Worm (Caenorhabditis elegans) whole organism, early embryonic: Measurements from ENCODE around the gene clec-118.

Experiments used
- F13C5.2 ChIP-seq: sonication (generic microtip); optimal IDR thresholded peaks from 2 replicates; lab custom pipeline; 2017; ENCODE audit warnings: mild to moderate bottlenecking, missing genetic modification characterization, inconsistent platforms, missing compliant biosample characterization
- ets-7 ChIP-seq: sonication (generic microtip); optimal IDR thresholded peaks from 2 replicates; lab custom pipeline; 2016; ENCODE audit warnings: missing genotype, missing genetic modification characterization, missing compliant biosample characterization
- hnd-1 ChIP-seq: sonication (generic microtip); optimal IDR thresholded peaks from 2 replicates; lab custom pipeline; 2016; ENCODE audit warnings: missing genetic modification characterization, missing compliant biosample characterization

ce11 chrII:627205-627604, 14.9 kb upstream of the clec-118 start, which contains the start of gene arrd-1:
- TF ChIP-seq hnd-1 (tag; lab: Kevin White, UChicago), result no peak
- no peak for TF ChIP-seq F13C5.2 (tag; lab: Kevin White, UChicago)
- TF ChIP-seq ets-7, result no peak
